Worm (Caenorhabditis elegans) whole organism, L4/young adult: ENCODE measurements around the gene rpc-25.

Experiments used
- W03F9.2 ChIP-seq: fragments of 150-350 bp; optimal IDR thresholded peaks from 2 replicates; lab custom pipeline; 2014; ENCODE audit warnings: missing biosample characterization, missing genetic modification characterization
- him-1 ChIP-seq: sonication (generic microtip); optimal IDR thresholded peaks from 2 replicates; lab custom pipeline; 2016; ENCODE audit warnings: missing genotype, missing genetic modification reagents, missing genetic modification characterization, missing compliant biosample characterization

DNA sequence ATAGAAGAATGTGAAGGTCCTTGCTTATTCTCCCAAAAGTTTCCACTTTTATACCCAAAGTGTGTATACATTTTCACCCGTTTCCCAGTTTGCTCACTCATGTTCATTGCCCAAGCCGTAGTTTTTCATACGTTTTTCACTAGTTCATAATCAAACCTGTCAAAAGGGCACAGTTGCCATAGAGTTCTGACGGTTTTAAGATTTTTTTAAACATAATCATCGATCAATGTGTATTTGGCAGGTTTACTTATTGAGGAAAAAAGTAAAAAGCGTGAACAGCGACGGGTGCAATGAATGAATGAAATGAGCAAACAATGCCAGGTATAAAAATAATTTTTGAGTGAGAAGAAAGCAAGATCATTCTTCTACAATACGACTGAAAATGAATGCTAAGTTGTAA is 14.9 kb upstream of the rpc-25 start, which contains the start of the genes fipr-5 and fipr-9:
- TF ChIP-seq W03F9.2 (tag; lab: Kevin White, UChicago) = no peak
- TF ChIP-seq him-1 (tag; lab: Kevin White, UChicago) = no peak
